Fruit fly (Drosophila melanogaster): Measurements from ENCODE around the gene Ent2.

Gene Ent2

DNA sequence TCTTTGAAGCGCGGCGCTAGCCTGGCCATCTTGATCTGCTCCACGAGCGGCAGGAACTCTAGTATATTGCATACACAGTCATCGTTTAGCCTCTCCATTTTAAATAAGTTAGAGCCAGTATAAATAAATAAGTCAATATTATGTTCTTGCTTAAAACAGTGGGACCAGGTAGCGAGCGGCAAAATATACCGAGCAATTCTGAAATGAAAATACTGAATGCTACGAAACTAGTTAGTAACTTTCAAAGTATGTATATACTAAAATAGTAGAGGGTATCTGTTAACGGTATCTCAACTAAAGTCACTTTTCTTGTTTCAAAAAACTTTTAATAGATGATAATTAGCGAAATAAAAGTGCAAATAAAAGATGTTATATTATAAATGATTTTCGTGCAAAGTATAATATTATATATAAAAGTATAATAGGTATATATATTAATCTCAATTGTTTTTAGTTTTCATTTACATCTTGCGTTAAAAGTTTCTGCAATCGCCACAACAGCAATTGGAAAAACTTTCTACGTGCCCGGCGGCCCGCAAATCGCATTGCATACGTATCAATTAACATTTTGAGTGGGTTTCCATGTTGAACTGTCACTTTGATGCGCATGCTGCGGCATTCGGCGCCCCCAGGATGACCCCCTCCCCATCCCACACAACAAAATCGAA is 4.0 kb downstream of the Ent2 start, which contains the start of gene CG13766:
CG13766 (minus strand) TSS at position 162 of the 668 bp plus-strand sequence.
- no peak for TF ChIP-seq Dll (optimal IDR thresholded peaks at IDR 0.05)
- no peak for TF ChIP-seq psq (optimal IDR thresholded peaks at IDR 0.05)
- no peak for TF ChIP-seq CG8478 (optimal IDR thresholded peaks at IDR 0.05)
- no peak for TF ChIP-seq EcR (GFP tag; optimal IDR thresholded peaks at IDR 0.05)
- no peak for TF ChIP-seq usp (GFP tag; optimal IDR thresholded peaks at IDR 0.05)
- no peak for TF ChIP-seq pan (optimal IDR thresholded peaks at IDR 0.05)

DNA sequence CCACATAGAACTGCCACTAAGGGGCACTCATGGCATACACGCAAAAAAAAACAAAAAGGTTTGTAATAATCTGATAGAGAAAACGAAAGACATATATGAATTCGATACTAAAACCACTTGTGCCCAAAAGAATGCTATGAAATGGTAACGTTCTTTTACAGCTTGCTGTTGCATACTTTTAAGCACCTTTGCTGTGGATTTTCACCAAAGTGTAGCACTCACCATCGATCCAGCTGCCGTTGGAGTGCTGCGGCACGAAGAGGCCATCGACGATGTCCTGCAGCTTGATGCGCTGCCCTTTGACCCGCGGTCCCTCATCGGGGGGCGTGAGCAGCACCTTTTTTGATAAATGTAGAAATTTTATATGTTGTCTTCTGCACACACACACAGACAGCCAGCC is 16.9 kb downstream of the Ent2 start:
- TF ChIP-seq CG8478 (optimal IDR thresholded peaks at IDR 0.05) = no peak
- TF ChIP-seq pan (optimal IDR thresholded peaks at IDR 0.05) = no peak
- TF ChIP-seq usp (GFP tag; optimal IDR thresholded peaks at IDR 0.05) = no peak
- no peak for TF ChIP-seq Dll (optimal IDR thresholded peaks at IDR 0.05)
- TF ChIP-seq EcR (GFP tag; optimal IDR thresholded peaks at IDR 0.05) = no peak
- TF ChIP-seq psq (optimal IDR thresholded peaks at IDR 0.05) = no peak

DNA sequence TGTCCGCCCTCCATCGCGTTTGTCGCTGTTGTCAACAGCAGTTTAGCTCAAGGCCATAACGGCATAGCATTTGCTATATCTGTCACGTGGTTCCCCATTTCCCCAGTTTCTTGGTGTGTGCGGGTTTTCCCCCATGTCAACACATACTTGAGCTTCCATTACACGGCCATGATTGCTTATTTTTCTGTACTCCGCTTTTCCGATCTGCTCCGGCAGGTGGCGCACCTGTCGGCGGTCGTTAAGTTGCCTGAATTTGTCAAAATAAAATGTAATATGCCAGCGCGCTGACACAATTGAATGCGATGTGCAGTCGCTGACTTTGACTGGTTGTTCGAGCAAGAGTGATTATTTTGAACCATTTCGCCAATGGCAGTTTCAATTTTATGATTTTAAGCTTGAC is 22.2 kb downstream of the Ent2 start:
- no peak for TF ChIP-seq CG8478 (optimal IDR thresholded peaks at IDR 0.05)
- TF ChIP-seq Dll (optimal IDR thresholded peaks at IDR 0.05) = no peak
- TF ChIP-seq usp (GFP tag; optimal IDR thresholded peaks at IDR 0.05) = no peak
- no peak for TF ChIP-seq psq (optimal IDR thresholded peaks at IDR 0.05)
- TF ChIP-seq EcR (GFP tag; optimal IDR thresholded peaks at IDR 0.05) = no peak
- TF ChIP-seq pan (optimal IDR thresholded peaks at IDR 0.05) = no peak

DNA sequence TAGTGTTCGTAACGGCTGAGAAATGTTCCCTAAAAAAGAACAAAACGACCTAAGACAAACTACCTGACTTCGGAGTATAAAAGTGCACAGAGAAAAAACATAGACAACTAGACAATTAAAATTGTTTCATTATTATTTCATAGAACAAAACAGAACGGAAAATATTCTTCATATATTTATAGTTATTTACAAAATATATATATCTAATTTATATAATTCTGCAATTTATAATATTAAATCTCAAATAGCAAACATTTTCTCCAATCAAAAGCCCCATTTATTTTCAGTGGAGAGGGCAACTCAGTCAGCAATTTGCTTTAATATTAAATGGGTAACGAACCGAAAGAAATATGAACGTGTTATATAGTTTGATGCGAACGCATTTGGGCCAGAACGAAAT is 32.9 kb downstream of the Ent2 start:
- TF ChIP-seq usp (GFP tag; optimal IDR thresholded peaks at IDR 0.05) = no peak
- TF ChIP-seq Dll (optimal IDR thresholded peaks at IDR 0.05) = no peak
- no peak for TF ChIP-seq CG8478 (optimal IDR thresholded peaks at IDR 0.05)
- TF ChIP-seq psq (optimal IDR thresholded peaks at IDR 0.05) = no peak
- no peak for TF ChIP-seq EcR (GFP tag; optimal IDR thresholded peaks at IDR 0.05)
- no peak for TF ChIP-seq pan (optimal IDR thresholded peaks at IDR 0.05)

DNA sequence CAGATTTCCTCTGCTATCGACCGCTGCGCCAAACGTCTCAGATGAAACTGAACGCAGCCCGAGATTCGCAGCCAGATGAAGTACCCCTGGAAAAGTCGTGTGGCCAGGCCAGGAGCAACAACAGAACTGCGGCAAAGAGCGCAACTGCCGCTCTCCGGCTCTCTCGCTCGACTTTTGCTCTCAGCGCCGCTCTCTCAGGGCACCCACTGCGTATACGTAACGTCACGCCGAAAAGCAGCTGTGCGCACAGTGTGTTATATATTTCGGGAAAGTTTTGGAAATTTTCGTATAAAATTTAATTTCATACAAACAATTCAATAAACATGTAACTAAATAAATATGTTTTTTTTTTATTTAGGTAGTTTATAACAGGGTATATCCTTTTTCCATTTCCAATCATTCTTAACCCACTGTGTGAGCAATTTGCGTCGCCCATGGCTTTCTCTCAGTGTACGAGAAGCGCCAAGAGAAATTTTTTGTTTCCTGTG is 38.9 kb downstream of the Ent2 start, which contains the start of gene Dpp10:
Dpp10 (minus strand) TSS at position 51 of the 488 bp plus-strand sequence.
- peak; percentile 86 for TF ChIP-seq Dll (optimal IDR thresholded peaks at IDR 0.05)
- TF ChIP-seq psq (optimal IDR thresholded peaks at IDR 0.05) = no peak
- no peak for TF ChIP-seq EcR (GFP tag; optimal IDR thresholded peaks at IDR 0.05)

DNA sequence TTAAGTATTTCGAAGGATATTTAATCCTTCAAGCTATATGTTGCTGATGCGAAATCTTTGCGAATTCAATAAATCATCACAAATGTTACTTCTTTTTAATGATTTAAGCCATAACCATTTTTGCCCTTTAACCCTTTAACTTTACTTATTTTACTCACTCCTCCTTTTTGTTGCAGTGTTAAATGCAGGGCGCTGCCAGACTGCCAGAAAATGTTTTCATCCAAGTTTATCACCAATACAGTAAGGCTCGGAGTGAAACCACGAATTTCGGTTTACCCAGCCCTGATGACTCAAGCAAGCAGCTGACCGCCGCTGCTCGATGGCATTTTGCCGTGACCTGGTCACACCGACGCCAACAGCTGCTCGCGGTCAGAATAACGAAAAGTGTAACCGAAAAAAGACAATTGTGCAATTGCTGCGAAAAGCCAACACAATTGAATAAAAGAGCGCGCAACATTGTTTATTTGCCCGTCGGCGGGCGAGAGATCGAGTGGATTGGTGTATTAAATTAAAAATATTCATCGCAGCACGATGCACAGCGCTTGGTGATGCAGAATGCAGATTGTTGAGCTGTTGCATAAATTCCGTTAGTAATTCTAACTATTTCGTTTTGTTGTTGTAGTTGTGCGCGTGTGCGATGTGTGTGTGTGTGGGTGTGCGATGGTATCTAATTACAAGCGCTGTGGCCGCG is 48.7 kb downstream of the Ent2 start, which contains the start of gene CG11050:
CG11050 (plus strand) TSS at position 329 of the 691 bp plus-strand sequence.
- TF ChIP-seq psq (optimal IDR thresholded peaks at IDR 0.05) (no peak), Dll (optimal IDR thresholded peaks at IDR 0.05) (peak; percentile 69), EcR (GFP tag; optimal IDR thresholded peaks at IDR 0.05) (no peak), usp (GFP tag; optimal IDR thresholded peaks at IDR 0.05) (no peak), CG8478 (optimal IDR thresholded peaks at IDR 0.05) (no peak)

DNA sequence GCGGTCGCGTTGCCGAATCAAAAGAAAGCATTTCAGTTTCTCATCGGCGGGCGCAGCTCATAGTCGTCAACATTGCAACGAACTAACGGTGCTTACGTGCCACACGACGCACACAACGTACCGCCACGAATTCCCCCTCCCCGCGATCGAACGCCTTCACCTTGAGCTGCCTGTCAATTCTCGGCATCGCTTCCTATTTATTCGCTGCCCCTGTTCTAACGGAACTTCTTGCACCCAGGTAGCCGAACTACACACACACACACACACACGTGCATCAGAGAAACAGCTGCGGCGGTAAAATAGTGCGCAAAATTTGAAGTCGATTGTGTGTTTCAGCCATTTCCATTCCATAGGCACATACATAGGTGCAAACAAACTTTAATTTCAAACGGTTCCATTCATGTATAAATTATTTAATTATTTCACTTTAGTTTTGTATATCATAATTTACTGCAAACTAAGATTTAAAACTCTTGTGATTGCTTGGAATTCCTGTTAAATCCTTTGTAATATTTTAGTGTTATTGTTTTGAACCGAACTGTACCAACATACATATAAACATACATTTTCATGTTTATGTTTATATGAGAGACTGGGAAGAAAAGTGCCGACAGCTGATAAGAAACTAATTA is 49.4 kb downstream of the Ent2 start:
- TF ChIP-seq EcR (GFP tag; optimal IDR thresholded peaks at IDR 0.05) (no peak), CG8478 (optimal IDR thresholded peaks at IDR 0.05) (no peak), Dll (optimal IDR thresholded peaks at IDR 0.05) (no peak), pan (optimal IDR thresholded peaks at IDR 0.05) (no peak), psq (optimal IDR thresholded peaks at IDR 0.05) (no peak), usp (GFP tag; optimal IDR thresholded peaks at IDR 0.05) (no peak)

DNA sequence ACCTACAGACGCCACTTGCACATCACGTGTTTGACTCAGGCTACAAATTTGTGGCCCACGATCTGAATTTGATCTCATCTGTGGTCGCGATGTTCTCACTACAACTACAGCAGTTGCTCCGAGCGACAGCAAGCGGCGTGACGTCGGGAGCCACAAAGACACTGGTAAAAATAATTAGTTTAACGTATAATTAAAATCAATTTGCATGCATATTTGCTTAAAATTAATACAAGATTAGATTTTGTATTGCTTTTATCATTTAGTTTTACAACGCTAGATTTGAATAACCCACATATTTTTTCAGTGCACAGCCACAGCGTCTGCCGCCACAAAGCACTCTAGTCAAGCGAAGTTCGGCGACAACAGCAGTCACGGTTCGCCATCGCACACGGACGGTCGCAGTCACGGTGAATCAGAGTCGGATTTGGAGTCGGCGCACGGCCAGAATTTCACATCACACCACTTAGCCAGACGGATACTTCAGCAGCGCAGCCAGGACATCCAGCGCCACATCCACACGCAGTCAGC is 50.4 kb downstream of the Ent2 start:
- no peak for TF ChIP-seq CG8478 (optimal IDR thresholded peaks at IDR 0.05)
- no peak for TF ChIP-seq EcR (GFP tag; optimal IDR thresholded peaks at IDR 0.05)
- TF ChIP-seq usp (GFP tag; optimal IDR thresholded peaks at IDR 0.05) = no peak
- no peak for TF ChIP-seq Dll (optimal IDR thresholded peaks at IDR 0.05)
- no peak for TF ChIP-seq psq (optimal IDR thresholded peaks at IDR 0.05)
- TF ChIP-seq pan (optimal IDR thresholded peaks at IDR 0.05) = no peak

DNA sequence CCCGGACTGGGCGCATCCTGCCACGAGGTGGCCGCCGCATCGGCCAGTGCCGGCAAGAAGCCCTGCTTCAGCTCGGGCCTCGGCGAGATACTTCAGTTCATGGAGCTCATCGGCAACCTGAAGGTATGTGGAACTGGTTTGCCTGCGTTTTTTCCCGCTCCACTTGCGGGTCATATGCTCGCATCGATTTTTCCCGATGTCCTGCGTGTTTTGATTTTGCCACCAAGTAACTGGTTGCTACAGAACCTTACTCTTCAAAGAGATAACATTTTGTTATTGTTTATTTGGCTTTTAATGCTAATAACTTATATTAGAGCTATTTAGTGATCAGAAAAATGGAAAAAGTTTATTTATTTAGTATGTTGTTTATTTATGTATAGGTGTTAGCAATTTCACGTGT is 51.0 kb downstream of the Ent2 start:
- TF ChIP-seq CG8478 (optimal IDR thresholded peaks at IDR 0.05) (no peak), EcR (GFP tag; optimal IDR thresholded peaks at IDR 0.05) (no peak), psq (optimal IDR thresholded peaks at IDR 0.05) (no peak), Dll (optimal IDR thresholded peaks at IDR 0.05) (no peak)
